Worm (Caenorhabditis elegans) whole organism, L4 larva: ENCODE results near the gene R144.11.

ENCODE experiments used
- ZK337.2 ChIP-seq: fragments of 200-800 bp; sonication (Bioruptor generic); IDR thresholded peaks from 2 replicates; pipeline ENCODE4 v1.3.6; 2022; ENCODE audit warnings: missing genetic modification reagents, missing genetic modification characterization, missing compliant biosample characterization
- ceh-20 ChIP-seq: fragments of 200-800 bp; sonication (Bioruptor generic); IDR thresholded peaks from 2 replicates; pipeline ENCODE4 v1.3.6; 2022; ENCODE audit warnings: missing genetic modification reagents, missing genetic modification characterization, missing compliant biosample characterization
- mxl-2 ChIP-seq: fragments of 200-800 bp; sonication (Bioruptor generic); conservative IDR thresholded peaks from 2 replicates; pipeline ENCODE4 v1.3.6; 2022; ENCODE audit warnings: missing genetic modification reagents, missing genetic modification characterization, missing compliant biosample characterization
- nhr-237 ChIP-seq: sonication (generic microtip); optimal IDR thresholded peaks from 2 replicates; lab custom pipeline; 2017; ENCODE audit warnings: missing biosample characterization, missing genetic modification characterization
- nhr-25 ChIP-seq: sonication (generic microtip); optimal IDR thresholded peaks from 2 replicates; lab custom pipeline; 2017; ENCODE audit warnings: missing genetic modification characterization, mild to moderate bottlenecking, missing compliant biosample characterization, antibody characterized with exemption, moderate library complexity, borderline replicate concordance; ENCODE audit not compliant: insufficient read depth
- rbr-2 ChIP-seq: sonication (generic microtip); optimal IDR thresholded peaks from 2 replicates; lab custom pipeline; 2016; ENCODE audit warnings: missing genotype, missing genetic modification characterization, missing compliant biosample characterization
- snpc-4 ChIP-seq: fragments of 150-350 bp; optimal IDR thresholded peaks from 2 replicates; lab custom pipeline; 2014; ENCODE audit warnings: missing biosample characterization, missing genetic modification characterization
- spr-3 ChIP-seq: fragments of 200-800 bp; sonication (Bioruptor generic); optimal IDR thresholded peaks from 2 replicates; lab custom pipeline; 2018; ENCODE audit warnings: mild to moderate bottlenecking, missing genetic modification characterization, missing compliant biosample characterization

DNA sequence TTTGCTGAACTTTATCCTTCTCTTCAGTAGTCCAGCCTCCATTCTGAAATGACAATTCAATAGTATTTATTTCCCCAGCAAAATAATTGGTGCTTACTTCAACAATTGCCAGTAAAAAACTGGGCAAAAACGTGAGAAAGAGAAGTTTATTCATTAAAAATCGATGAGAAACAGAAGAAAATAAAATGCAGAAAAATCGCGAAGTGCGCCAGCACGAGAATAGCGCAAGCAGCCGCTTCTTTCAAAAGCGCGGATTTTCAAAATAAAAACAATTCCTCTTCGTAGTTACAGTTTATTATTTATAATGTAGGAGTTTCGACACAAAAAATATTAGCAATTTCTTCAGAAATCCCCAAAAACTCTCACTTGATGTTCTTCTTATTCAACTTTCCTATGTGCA is 45.7 kb downstream of the R144.11 start, which contains the start of gene C27F2.9:
- peak; percentile 77 for TF ChIP-seq ceh-20 (GFP tag; lab: Robert Waterston, UW)
- TF ChIP-seq spr-3 (GFP tag; lab: Kevin White, UChicago): no peak
- TF ChIP-seq nhr-237 (tag; lab: Kevin White, UChicago): no peak
- no peak for TF ChIP-seq snpc-4 (tag; lab: Kevin White, UChicago)
- peak; percentile 70 for TF ChIP-seq nhr-25 (tag; lab: Kevin White, UChicago)
- TF ChIP-seq ZK337.2 (GFP tag; lab: Robert Waterston, UW): no peak
- TF ChIP-seq mxl-2: no peak
- peak; percentile 82 for TF ChIP-seq rbr-2 (tag; lab: Kevin White, UChicago)
